Worm (Caenorhabditis elegans): ENCODE data around the gene srx-116.

srx-116 gene

ce11 chrV:12659426-12659825 is 11.3 kb upstream of the srx-116 start, which contains the start of gene ccch-3 (continued):
- no peak for TF ChIP-seq nhr-237 (tag; optimal IDR thresholded peaks at IDR 0.05)
- no peak for TF ChIP-seq lin-39 (tag; optimal IDR thresholded peaks at IDR 0.05)
- no peak for TF ChIP-seq R02D3.7 (tag; optimal IDR thresholded peaks at IDR 0.05)
- peak; percentile 67 for TF ChIP-seq C34F6.9 (tag; optimal IDR thresholded peaks at IDR 0.05)
- TF ChIP-seq nhr-6 (tag; optimal IDR thresholded peaks at IDR 0.05), result no peak
- no peak for TF ChIP-seq unc-62 (GFP tag; optimal IDR thresholded peaks at IDR 0.05)
- no peak for TF ChIP-seq ztf-1 (GFP tag; conservative IDR thresholded peaks at IDR 0.05)
- peak; percentile 1 for TF ChIP-seq ztf-4 (tag; optimal IDR thresholded peaks at IDR 0.05)
- TF ChIP-seq snpc-4 (tag; optimal IDR thresholded peaks at IDR 0.05), result peak; percentile 51
- no peak for TF ChIP-seq alr-1 (tag; optimal IDR thresholded peaks at IDR 0.05)
- TF ChIP-seq crh-2 (tag; optimal IDR thresholded peaks at IDR 0.05), result peak; percentile 82
- no peak for TF ChIP-seq elt-1 (tag; optimal IDR thresholded peaks at IDR 0.05)
- peak; percentile 34 for TF ChIP-seq sem-4 (tag; optimal IDR thresholded peaks at IDR 0.05)
- TF ChIP-seq lin-11 (tag; optimal IDR thresholded peaks at IDR 0.05), result no peak
- TF ChIP-seq ceh-82 (tag; optimal IDR thresholded peaks at IDR 0.05), result no peak
- no peak for TF ChIP-seq ztf-11 (tag; optimal IDR thresholded peaks at IDR 0.05)
- no peak for TF ChIP-seq skn-1 (tag; optimal IDR thresholded peaks at IDR 0.05)
- TF ChIP-seq nhr-129 (tag; optimal IDR thresholded peaks at IDR 0.05), result peak; percentile 69
- TF ChIP-seq unc-39 (tag; optimal IDR thresholded peaks at IDR 0.05), result no peak
- peak; percentile 36 to 87 for TF ChIP-seq lsy-2 (tag; optimal IDR thresholded peaks at IDR 0.05)
- no peak for TF ChIP-seq mab-5 (tag; optimal IDR thresholded peaks at IDR 0.05)

DNA sequence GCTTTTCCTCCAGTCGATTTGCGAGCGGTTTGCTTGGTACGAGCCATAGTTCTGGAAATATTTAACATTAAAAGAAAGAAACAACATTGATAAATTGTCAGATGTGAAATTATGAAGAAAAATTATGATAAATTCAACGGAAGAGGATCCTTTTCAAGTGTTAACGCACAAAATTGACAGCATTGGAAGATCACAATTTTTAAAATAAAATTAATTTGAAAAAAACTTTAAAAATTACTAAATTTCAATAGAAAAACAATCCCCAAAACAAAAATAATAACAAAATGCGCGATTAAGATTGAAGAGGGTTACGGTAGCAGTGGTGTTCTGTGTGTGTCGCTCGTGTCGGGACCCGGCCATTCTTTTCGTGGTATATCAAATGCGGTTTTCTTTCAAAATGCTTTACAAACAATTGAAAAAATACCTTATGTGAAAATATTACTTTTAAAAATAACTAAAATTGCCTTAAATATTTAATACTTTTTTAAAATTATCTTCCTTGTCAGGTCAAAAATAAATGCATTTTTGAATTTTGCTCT is 10.4 kb upstream of the srx-116 start, which contains the start of gene his-74:
TSS of gene his-74 (minus strand) at position 51 of the 539 bp plus-strand sequence.
- TF ChIP-seq elt-1 (tag; optimal IDR thresholded peaks at IDR 0.05) (no peak), ztf-11 (tag; optimal IDR thresholded peaks at IDR 0.05) (no peak), unc-55 (GFP tag; optimal IDR thresholded peaks at IDR 0.05) (no peak), nhr-237 (tag; optimal IDR thresholded peaks at IDR 0.05) (no peak), C34F6.9 (tag; optimal IDR thresholded peaks at IDR 0.05) (no peak), dmd-4 (tag; optimal IDR thresholded peaks at IDR 0.05) (no peak), fos-1 (tag; optimal IDR thresholded peaks at IDR 0.05) (no peak), nhr-12 (tag; optimal IDR thresholded peaks at IDR 0.05) (no peak), ama-1 (optimal IDR thresholded peaks at IDR 0.05) (no peak), zag-1 (tag; optimal IDR thresholded peaks at IDR 0.05) (no peak), nhr-129 (tag; optimal IDR thresholded peaks at IDR 0.05) (no peak), elt-3 (tag; optimal IDR thresholded peaks at IDR 0.05) (no peak), lsy-2 (tag; optimal IDR thresholded peaks at IDR 0.05) (no peak), nhr-6 (tag; optimal IDR thresholded peaks at IDR 0.05) (no peak), lin-39 (tag; optimal IDR thresholded peaks at IDR 0.05) (no peak), sma-3 (GFP tag; optimal IDR thresholded peaks at IDR 0.05) (no peak), mbf-1 (tag; optimal IDR thresholded peaks at IDR 0.05) (no peak), crh-2 (tag; optimal IDR thresholded peaks at IDR 0.05) (no peak)

- no peak for TF ChIP-seq alr-1 (tag; optimal IDR thresholded peaks at IDR 0.05)
- no peak for TF ChIP-seq ztf-1 (GFP tag; conservative IDR thresholded peaks at IDR 0.05)
- no peak for TF ChIP-seq sma-9 (GFP tag; optimal IDR thresholded peaks at IDR 0.05)
- no peak for TF ChIP-seq sma-9 (tag; optimal IDR thresholded peaks at IDR 0.05)
- no peak for TF ChIP-seq elt-1 (tag; optimal IDR thresholded peaks at IDR 0.05)
- TF ChIP-seq peb-1 (tag; optimal IDR thresholded peaks at IDR 0.05), result no peak
- TF ChIP-seq ama-1 (optimal IDR thresholded peaks at IDR 0.05), result no peak
- TF ChIP-seq ZK546.5 (tag; optimal IDR thresholded peaks at IDR 0.05), result no peak
- no peak for TF ChIP-seq ceh-16 (tag; optimal IDR thresholded peaks at IDR 0.05)
- no peak for TF ChIP-seq nhr-21 (tag; optimal IDR thresholded peaks at IDR 0.05)
- TF ChIP-seq nhr-23 (tag; optimal IDR thresholded peaks at IDR 0.05), result no peak
- TF ChIP-seq nhr-237 (tag; optimal IDR thresholded peaks at IDR 0.05), result no peak
- TF ChIP-seq ceh-82 (tag; optimal IDR thresholded peaks at IDR 0.05), result no peak
- no peak for TF ChIP-seq mab-5 (tag; optimal IDR thresholded peaks at IDR 0.05)
- TF ChIP-seq lin-39 (tag; optimal IDR thresholded peaks at IDR 0.05), result no peak
- no peak for TF ChIP-seq snpc-4 (tag; optimal IDR thresholded peaks at IDR 0.05)
- no peak for TF ChIP-seq lin-11 (tag; optimal IDR thresholded peaks at IDR 0.05)
- TF ChIP-seq fos-1 (tag; optimal IDR thresholded peaks at IDR 0.05), result no peak
- TF ChIP-seq egl-27 (tag; optimal IDR thresholded peaks at IDR 0.05), result no peak
- TF ChIP-seq C34F6.9 (tag; optimal IDR thresholded peaks at IDR 0.05), result no peak
- TF ChIP-seq lsy-2 (tag; optimal IDR thresholded peaks at IDR 0.05), result no peak
These were observed 9.1 kb upstream of the srx-116 start, which contains the start of gene W05B10.3 for ce11 chrV:12661619-12662018. TSS of gene W05B10.3 (minus strand) at chrV:12661719.

Data from whole organism, L2 larva.